Worm (Caenorhabditis elegans) whole organism, L3 larva: ENCODE measurements around the gene C02B8.1.

Experiments
- ceh-28 ChIP-seq: fragments of 150-350 bp; optimal IDR thresholded peaks from 2 replicates; lab custom pipeline; 2014; ENCODE audit warnings: missing biosample characterization, missing genetic modification reagents, missing genetic modification characterization
- nhr-28 ChIP-seq: fragments of 150-350 bp; optimal IDR thresholded peaks from 2 replicates; lab custom pipeline; 2014; ENCODE audit warnings: missing biosample characterization, missing genetic modification characterization
- nhr-76 ChIP-seq: fragments of 150-350 bp; sonication (generic microtip); optimal IDR thresholded peaks from 5 replicates; lab custom pipeline; 2014; ENCODE audit warnings: missing biosample characterization, missing genetic modification characterization
- sea-2 ChIP-seq: fragments of 150-350 bp; sonication (generic microtip); optimal IDR thresholded peaks from 4 replicates; lab custom pipeline; 2014; ENCODE audit warnings: missing biosample characterization, missing genetic modification reagents, missing genetic modification characterization
- zag-1 ChIP-seq: fragments of 150-350 bp; optimal IDR thresholded peaks from 2 replicates; lab custom pipeline; 2014; ENCODE audit warnings: missing biosample characterization, missing genetic modification characterization

ce11 chrX:8117827-8118317, 29.6 kb upstream of the C02B8.1 start:
- TF ChIP-seq nhr-76 (tag; lab: Kevin White, UChicago) = no peak
- TF ChIP-seq sea-2 = no peak
- TF ChIP-seq ceh-28 = no peak
- TF ChIP-seq nhr-28 (tag; lab: Kevin White, UChicago) = no peak
- no peak for TF ChIP-seq zag-1 (tag; lab: Kevin White, UChicago)
